Fruit fly (Drosophila melanogaster): ENCODE results near the gene CG31465.

Gene CG31465

DNA sequence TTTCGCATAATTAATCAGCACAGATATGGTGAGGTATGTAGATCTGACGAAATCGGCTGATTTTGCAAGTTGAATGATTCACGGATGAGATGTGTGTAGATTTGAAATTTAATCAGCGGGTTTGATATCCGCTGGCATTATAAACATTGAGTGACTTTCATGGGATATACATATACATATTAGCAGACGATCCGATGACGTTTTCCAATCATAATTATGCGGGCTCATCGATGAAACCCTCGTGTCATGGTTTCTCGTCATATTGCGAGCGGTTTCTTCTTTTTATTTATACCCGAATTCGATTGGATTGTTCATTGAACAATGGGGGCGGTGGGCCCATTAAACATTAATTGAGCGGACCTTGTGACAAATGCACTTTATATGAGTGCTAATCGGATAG, 16.1 kb upstream of the CG31465 start:
- TF ChIP-seq brk (GFP tag; optimal IDR thresholded peaks at IDR 0.05) = no peak
- TF ChIP-seq fru (GFP tag; optimal IDR thresholded peaks at IDR 0.05) = no peak
- no peak for TF ChIP-seq psq (GFP tag; optimal IDR thresholded peaks at IDR 0.05)
- no peak for TF ChIP-seq CG32264 (GFP tag; optimal IDR thresholded peaks at IDR 0.05)
- no peak for TF ChIP-seq rgr (GFP tag; optimal IDR thresholded peaks at IDR 0.05)
- no peak for TF ChIP-seq woc (GFP tag; optimal IDR thresholded peaks at IDR 0.05)
- TF ChIP-seq h (GFP tag; optimal IDR thresholded peaks at IDR 0.05) = no peak

DNA sequence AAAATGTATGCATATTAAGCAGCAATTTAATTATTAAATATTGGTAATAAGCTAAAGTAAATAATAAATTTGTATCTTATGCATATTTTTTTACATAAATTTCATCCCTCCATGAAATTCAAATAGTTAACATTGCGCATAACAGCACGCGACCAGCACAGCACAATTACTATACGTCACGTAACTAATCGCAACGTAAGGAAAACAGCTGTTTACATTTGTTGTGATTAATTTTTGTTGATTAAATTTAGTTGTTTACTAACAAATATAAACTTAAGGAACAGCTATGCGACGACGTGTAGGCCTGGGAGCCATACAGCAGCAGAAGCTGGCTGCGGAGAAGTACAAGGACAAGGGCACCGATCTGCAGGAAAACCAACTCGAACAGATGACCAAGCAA, 15.6 kb upstream of the CG31465 start, which contains the start of gene lsn:
TSS of gene lsn (plus strand) at position 177 of the 400 bp plus-strand sequence.
- TF ChIP-seq brk (GFP tag; optimal IDR thresholded peaks at IDR 0.05) (peak; percentile 41), dmrt93B (GFP tag; optimal IDR thresholded peaks at IDR 0.05) (no peak), CrebA (GFP tag; optimal IDR thresholded peaks at IDR 0.05; ENCODE audit: borderline replicate concordance) (peak; percentile 2), sage (GFP tag; optimal IDR thresholded peaks at IDR 0.05) (peak; percentile 12), dl (GFP tag; optimal IDR thresholded peaks at IDR 0.05; ENCODE audit: insufficient read depth in 1 of 2, partially characterized antibody in 2 of 2) (no peak), h (GFP tag; optimal IDR thresholded peaks at IDR 0.05) (no peak), Abd-B (GFP tag; optimal IDR thresholded peaks at IDR 0.05) (no peak), usp (GFP tag; optimal IDR thresholded peaks at IDR 0.05) (no peak)

- no peak for TF ChIP-seq psq (GFP tag; optimal IDR thresholded peaks at IDR 0.05)
- no peak for TF ChIP-seq Myc (optimal IDR thresholded peaks at IDR 0.05)
- TF ChIP-seq rgr (GFP tag; optimal IDR thresholded peaks at IDR 0.05) = no peak
- TF ChIP-seq CG9705 (GFP tag; optimal IDR thresholded peaks at IDR 0.05) = no peak
- no peak for TF ChIP-seq dl (GFP tag; optimal IDR thresholded peaks at IDR 0.05; ENCODE audit: insufficient read depth in 1 of 2, partially characterized antibody in 2 of 2)
- TF ChIP-seq foxo (GFP tag; optimal IDR thresholded peaks at IDR 0.05) = no peak
- TF ChIP-seq Hnf4 (GFP tag; optimal IDR thresholded peaks at IDR 0.05) = no peak
- TF ChIP-seq HLH106 (tag; optimal IDR thresholded peaks at IDR 0.05) = no peak
- TF ChIP-seq Dfd (GFP tag; optimal IDR thresholded peaks at IDR 0.05) = no peak
- TF ChIP-seq dmrt93B (GFP tag; optimal IDR thresholded peaks at IDR 0.05) = no peak
- no peak for TF ChIP-seq usp (GFP tag; optimal IDR thresholded peaks at IDR 0.05)
These were observed 12.8 kb upstream of the CG31465 start, which contains the start of the genes CG6569 and Cby for dm6 chr3R:21867819-21868218. Gene CG6569 (minus strand): TSS chr3R:21867919. Gene Cby (plus strand): TSS chr3R:21868003.

DNA sequence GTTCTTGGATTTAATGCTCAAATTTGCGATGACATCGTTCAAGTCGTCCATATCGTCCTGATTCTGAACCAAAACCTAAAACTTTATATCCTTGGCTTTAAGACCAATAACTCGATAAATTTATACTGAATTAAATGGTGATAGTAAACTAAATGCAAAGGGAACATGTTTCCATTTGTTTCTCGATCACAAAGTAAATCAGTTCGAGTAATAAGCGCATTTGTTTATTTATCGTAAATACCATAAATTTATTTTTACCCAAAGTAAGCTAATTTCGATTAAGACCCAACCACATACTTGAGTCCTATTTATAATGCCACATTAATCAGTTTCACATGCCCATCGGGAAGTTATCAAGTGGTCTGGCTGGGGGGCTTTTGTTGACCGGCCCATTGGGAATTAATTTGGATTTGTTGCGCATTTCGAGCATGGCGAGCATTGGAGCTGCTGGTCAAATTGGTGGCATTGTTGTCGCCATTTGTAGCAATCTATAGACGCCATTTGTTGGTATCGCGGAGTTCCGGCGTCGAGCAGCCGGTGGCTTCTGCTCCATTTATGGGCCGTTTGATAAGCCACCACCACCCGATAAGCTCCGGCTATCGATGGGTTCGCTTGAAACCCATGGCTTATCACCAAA, 11.0 kb upstream of the CG31465 start, which contains the start of gene CG31174:
TSS of gene CG31174 (minus strand) at position 51 of the 637 bp plus-strand sequence.
- no peak for TF ChIP-seq Dif (GFP tag; optimal IDR thresholded peaks at IDR 0.05; ENCODE audit: partially characterized antibody)
- no peak for TF ChIP-seq Rel (GFP tag; optimal IDR thresholded peaks at IDR 0.05)
- TF ChIP-seq Rel (tag; optimal IDR thresholded peaks at IDR 0.05) = peak; percentile 83

DNA sequence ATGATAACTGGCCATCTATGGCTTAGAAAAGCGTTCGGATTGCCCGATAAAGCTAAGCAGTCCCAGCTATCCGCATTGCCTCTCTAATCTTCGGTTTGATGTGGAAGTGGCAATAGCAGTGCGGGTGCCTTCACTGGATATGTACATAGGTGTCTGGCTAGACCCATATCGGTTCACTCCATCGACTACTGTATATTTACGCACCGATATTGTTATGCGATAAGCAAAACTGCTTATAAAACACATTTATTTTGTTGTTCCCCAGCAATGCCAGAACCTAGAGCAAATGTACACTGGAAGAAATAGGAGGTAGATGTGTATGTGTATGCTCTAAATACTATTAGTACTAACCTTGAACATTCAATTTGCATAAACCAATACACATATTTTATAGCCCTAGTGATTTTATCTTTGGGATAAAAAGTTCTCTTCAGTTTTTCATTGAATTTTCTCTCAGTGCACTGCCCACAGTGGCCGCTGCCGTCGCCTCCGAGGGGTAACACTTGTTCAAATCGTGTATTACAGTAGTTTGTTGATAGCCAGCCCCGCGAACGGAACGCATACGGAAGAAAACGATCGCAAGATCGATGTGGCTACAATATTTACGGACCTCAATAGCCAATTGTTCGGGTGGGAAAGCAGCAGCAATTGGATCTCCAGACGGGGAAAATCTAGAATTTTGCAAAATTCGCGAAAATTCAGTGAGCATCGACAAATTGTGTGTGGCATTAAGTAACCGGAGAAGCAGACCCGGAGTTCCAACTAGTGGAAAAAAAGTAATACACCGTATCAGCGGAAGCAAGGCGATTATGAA, 10.2 kb upstream of the CG31465 start, which contains the start of gene CG31431:
TSS of gene CG31431 (plus strand) at position 524 of the 814 bp plus-strand sequence.
- TF ChIP-seq Dfd (GFP tag; optimal IDR thresholded peaks at IDR 0.05) (no peak), tai (GFP tag; optimal IDR thresholded peaks at IDR 0.05) (no peak), Myc (optimal IDR thresholded peaks at IDR 0.05) (no peak), Dif (GFP tag; optimal IDR thresholded peaks at IDR 0.05; ENCODE audit: partially characterized antibody) (no peak), brk (GFP tag; optimal IDR thresholded peaks at IDR 0.05) (no peak), dsf (GFP tag; optimal IDR thresholded peaks at IDR 0.05; ENCODE audit: borderline replicate concordance) (no peak), psq (GFP tag; optimal IDR thresholded peaks at IDR 0.05) (peak; percentile 70), HLH106 (tag; optimal IDR thresholded peaks at IDR 0.05) (peak; percentile 77), pan (optimal IDR thresholded peaks at IDR 0.05) (no peak), usp (GFP tag; optimal IDR thresholded peaks at IDR 0.05) (no peak), woc (GFP tag; optimal IDR thresholded peaks at IDR 0.05) (peak; percentile 60), Sp1 (GFP tag; optimal IDR thresholded peaks at IDR 0.05) (peak; percentile 61), rgr (GFP tag; optimal IDR thresholded peaks at IDR 0.05) (peak; percentile 87), Jra (GFP tag; optimal IDR thresholded peaks at IDR 0.05) (peak; percentile 44), Hr78 (GFP tag; optimal IDR thresholded peaks at IDR 0.05) (no peak), lola (GFP tag; optimal IDR thresholded peaks at IDR 0.05) (no peak), CrebA (GFP tag; optimal IDR thresholded peaks at IDR 0.05; ENCODE audit: borderline replicate concordance) (no peak), sv (GFP tag; optimal IDR thresholded peaks at IDR 0.05) (peak; percentile 97), h (GFP tag; optimal IDR thresholded peaks at IDR 0.05) (peak; percentile 78), Abd-B (GFP tag; optimal IDR thresholded peaks at IDR 0.05) (no peak), sage (GFP tag; optimal IDR thresholded peaks at IDR 0.05) (peak; percentile 11), ey (GFP tag; optimal IDR thresholded peaks at IDR 0.05) (peak; percentile 83), Mio (GFP tag; optimal IDR thresholded peaks at IDR 0.05) (peak; percentile 36), fru (GFP tag; optimal IDR thresholded peaks at IDR 0.05) (peak; percentile 87), N (GFP tag; optimal IDR thresholded peaks at IDR 0.05) (no peak), Rel (GFP tag; optimal IDR thresholded peaks at IDR 0.05) (no peak), Rel (tag; optimal IDR thresholded peaks at IDR 0.05) (peak; percentile 56), CG32264 (GFP tag; optimal IDR thresholded peaks at IDR 0.05) (peak; percentile 65), br (GFP tag; optimal IDR thresholded peaks at IDR 0.05) (peak; percentile 80), dmrt93B (GFP tag; optimal IDR thresholded peaks at IDR 0.05) (peak; percentile 39), jim (GFP tag; optimal IDR thresholded peaks at IDR 0.05) (no peak), Hnf4 (GFP tag; optimal IDR thresholded peaks at IDR 0.05) (peak; percentile 82), OdsH (GFP tag; optimal IDR thresholded peaks at IDR 0.05) (peak; percentile 81)
